Fruit fly (Drosophila melanogaster) whole organism, embryonic: ENCODE data around the gene Doc2.

ENCODE experiments used
- Aef1 ChIP-seq: fragments of 200-800 bp; sonication (Bioruptor generic); IDR thresholded peaks from 3 replicates; pipeline ENCODE4 v1.3.6; 2022; ENCODE audit warnings: missing biosample characterization, missing genetic modification characterization
- Atf-2 ChIP-seq: fragments of 200-800 bp; sonication (Bioruptor generic); optimal IDR thresholded peaks from 2 replicates; lab custom pipeline; 2016; ENCODE audit warnings: missing biosample characterization, missing genetic modification characterization
- Atf3 ChIP-seq: fragments of 200-800 bp; sonication (Bioruptor generic); optimal IDR thresholded peaks from 3 replicates; lab custom pipeline; 2016; ENCODE audit warnings: missing biosample characterization, missing genetic modification characterization
- CG10366 ChIP-seq: fragments of 200-800 bp; sonication (Bioruptor generic); IDR thresholded peaks from 2 replicates; pipeline ENCODE4 v1.3.6; 2022; ENCODE audit warnings: missing biosample characterization, missing genetic modification characterization
- CG11456 ChIP-seq: fragments of 200-800 bp; sonication (Bioruptor generic); IDR thresholded peaks from 3 replicates; pipeline ENCODE4 v1.3.6; 2022; ENCODE audit warnings: missing biosample characterization, missing genetic modification characterization
- CG13287 ChIP-seq: fragments of 200-800 bp; sonication (Bioruptor generic); IDR thresholded peaks from 2 replicates; pipeline ENCODE4 v1.3.6; 2022; ENCODE audit warnings: missing biosample characterization, missing genetic modification characterization; ENCODE audit not compliant: partially characterized antibody
- CG13894 ChIP-seq: fragments of 200-800 bp; sonication (Bioruptor generic); optimal IDR thresholded peaks from 3 replicates; lab custom pipeline; 2018; ENCODE audit warnings: missing biosample characterization, mild to moderate bottlenecking, missing genetic modification characterization, moderate library complexity
- CG15073 ChIP-seq: fragments of 200-800 bp; sonication (Bioruptor generic); optimal IDR thresholded peaks from 2 replicates; lab custom pipeline; 2016; ENCODE audit warnings: missing biosample characterization, missing genetic modification characterization
- CG15269 ChIP-seq: fragments of 200-800 bp; sonication (Bioruptor generic); optimal IDR thresholded peaks from 2 replicates; lab custom pipeline; 2018; ENCODE audit warnings: missing biosample characterization, mild to moderate bottlenecking, missing genetic modification characterization, moderate library complexity
- CG17186 ChIP-seq: fragments of 200-800 bp; sonication (Bioruptor generic); optimal IDR thresholded peaks from 3 replicates; lab custom pipeline; 2017; ENCODE audit warnings: missing biosample characterization, missing genetic modification reagents, missing genetic modification characterization
- CG17385 ChIP-seq: fragments of 200-800 bp; sonication (Bioruptor generic); optimal IDR thresholded peaks from 3 replicates; lab custom pipeline; 2018; ENCODE audit warnings: missing biosample characterization, mild to moderate bottlenecking, missing genetic modification characterization
- CG18262 ChIP-seq: fragments of 200-800 bp; optimal IDR thresholded peaks from 3 replicates; lab custom pipeline; 2019; ENCODE audit warnings: missing biosample characterization, mild to moderate bottlenecking, missing genetic modification characterization, moderate library complexity
- CG1832 ChIP-seq: fragments of 200-800 bp; sonication (Bioruptor generic); optimal IDR thresholded peaks from 2 replicates; lab custom pipeline; 2017; ENCODE audit warnings: missing biosample characterization, mild to moderate bottlenecking, missing genetic modification characterization, inconsistent platforms
- CG2712 ChIP-seq: fragments of 200-800 bp; optimal IDR thresholded peaks from 3 replicates; lab custom pipeline; 2019; ENCODE audit warnings: missing biosample characterization, mild to moderate bottlenecking, missing genetic modification characterization, moderate library complexity
- CG3281 ChIP-seq: fragments of 200-800 bp; sonication (Bioruptor generic); optimal IDR thresholded peaks from 3 replicates; lab custom pipeline; 2017; ENCODE audit warnings: missing biosample characterization, mild to moderate bottlenecking, missing genetic modification characterization
- CG3838 ChIP-seq: fragments of 200-800 bp; sonication (Bioruptor generic); optimal IDR thresholded peaks from 3 replicates; lab custom pipeline; 2016; ENCODE audit warnings: missing biosample characterization, missing genetic modification characterization
- CG9932 ChIP-seq: fragments of 200-800 bp; sonication (Bioruptor generic); IDR thresholded peaks from 2 replicates; pipeline ENCODE4 v1.3.6; 2022; ENCODE audit warnings: missing biosample characterization, missing genetic modification characterization
- Deaf1 ChIP-seq: fragments of 200-800 bp; optimal IDR thresholded peaks from 3 replicates; lab custom pipeline; 2019; ENCODE audit warnings: missing biosample characterization, mild to moderate bottlenecking, missing genetic modification characterization, moderate library complexity
- Dek ChIP-seq: fragments of 200-800 bp; sonication (Bioruptor generic); optimal IDR thresholded peaks from 3 replicates; lab custom pipeline; 2019; ENCODE audit warnings: missing biosample characterization, mild to moderate bottlenecking, missing genetic modification characterization, moderate library complexity
- Dip2 ChIP-seq: fragments of 200-800 bp; sonication (Bioruptor generic); IDR thresholded peaks from 2 replicates; pipeline ENCODE4 v1.3.6; 2022; ENCODE audit warnings: missing biosample characterization, missing genetic modification characterization
- Eip74EF ChIP-seq, 2 experiments: fragments of 200-800 bp in 1 of 2; fragments of >200 bp in 1 of 2; sonication (Bioruptor generic) in 1 of 2; optimal IDR thresholded peaks; 2 replicates each; lab custom pipeline; 2017 to 2019; ENCODE audit warnings: missing biosample characterization in 2 of 2, missing genetic modification characterization in 2 of 2, mild to moderate bottlenecking in 1 of 2, moderate library complexity in 1 of 2
- GATAe ChIP-seq: fragments of 200-800 bp; sonication (Bioruptor generic); conservative IDR thresholded peaks from 2 replicates; pipeline ENCODE4 v1.3.6; 2022; ENCODE audit warnings: missing biosample characterization, missing genetic modification characterization
- H15 ChIP-seq: fragments of 200-800 bp; sonication (Bioruptor generic); IDR thresholded peaks from 3 replicates; pipeline ENCODE4 v1.3.6; 2022; ENCODE audit warnings: missing biosample characterization, missing genetic modification characterization
- MTF-1 ChIP-seq: fragments of 200-800 bp; sonication (Bioruptor generic); optimal IDR thresholded peaks from 2 replicates; lab custom pipeline; 2018; ENCODE audit warnings: missing biosample characterization, mild to moderate bottlenecking, missing genetic modification characterization, borderline replicate concordance
- Mad ChIP-seq: fragments of 200-800 bp; sonication (Bioruptor generic); optimal IDR thresholded peaks from 2 replicates; lab custom pipeline; 2016; ENCODE audit warnings: missing biosample characterization, missing genetic modification characterization
- Med ChIP-seq: fragments of 200-800 bp; sonication (Bioruptor generic); peaks from one replicate; lab custom pipeline; 2016; ENCODE audit warnings: missing biosample characterization, missing genetic modification characterization, mild to moderate bottlenecking, inconsistent platforms, moderate library complexity
- Nf-YB ChIP-seq: fragments of 200-800 bp; sonication (Bioruptor generic); optimal IDR thresholded peaks from 3 replicates; lab custom pipeline; 2019; ENCODE audit warnings: missing biosample characterization, mild to moderate bottlenecking, missing genetic modification characterization, moderate library complexity
- Oaz ChIP-seq: fragments of 200-800 bp; sonication (Bioruptor generic); IDR thresholded peaks from 2 replicates; pipeline ENCODE4 v1.3.6; 2022; ENCODE audit warnings: missing biosample characterization, missing genetic modification characterization
- Oli ChIP-seq: fragments of 200-800 bp; sonication (Bioruptor generic); optimal IDR thresholded peaks from 2 replicates; lab custom pipeline; 2018; ENCODE audit warnings: missing biosample characterization, mild to moderate bottlenecking, missing genetic modification characterization, moderate library complexity
- Optix ChIP-seq: fragments of 200-800 bp; sonication (Bioruptor generic); IDR thresholded peaks from 3 replicates; pipeline ENCODE4 v1.3.6; 2022; ENCODE audit warnings: missing biosample characterization, missing genetic modification characterization
- Six4 ChIP-seq: fragments of 200-800 bp; sonication (Bioruptor generic); optimal IDR thresholded peaks from 2 replicates; lab custom pipeline; 2016; ENCODE audit warnings: missing biosample characterization, missing genetic modification characterization
- Ssrp ChIP-seq: fragments of 200-800 bp; sonication (Bioruptor generic); optimal IDR thresholded peaks from 2 replicates; lab custom pipeline; 2018; ENCODE audit warnings: missing biosample characterization, mild to moderate bottlenecking, missing genetic modification characterization, moderate library complexity
- ash1 ChIP-seq: fragments of 200-800 bp; sonication (Bioruptor generic); optimal IDR thresholded peaks from 2 replicates; lab custom pipeline; 2018; ENCODE audit warnings: missing biosample characterization, mild to moderate bottlenecking, missing genetic modification characterization
- chif ChIP-seq, 2 experiments: fragments of 200-800 bp; sonication (Bioruptor generic); optimal IDR thresholded peaks; 3 replicates each; lab custom pipeline; 2016; ENCODE audit warnings: missing biosample characterization in 2 of 2, missing genetic modification characterization in 2 of 2
- crol ChIP-seq: fragments of 200-800 bp; sonication (Bioruptor generic); IDR thresholded peaks from 2 replicates; pipeline ENCODE4 v1.3.6; 2022; ENCODE audit warnings: missing biosample characterization, missing genetic modification characterization
- crp ChIP-seq, 2 experiments: fragments of 200-800 bp; sonication (Bioruptor generic); optimal IDR thresholded peaks; 2 replicates in 1 of 2; 3 replicates in 1 of 2; lab custom pipeline; 2017; ENCODE audit warnings: missing biosample characterization in 2 of 2, missing genetic modification characterization in 2 of 2, mild to moderate bottlenecking in 1 of 2, moderate library complexity in 1 of 2
- fd64A ChIP-seq: fragments of 200-800 bp; sonication (Bioruptor generic); optimal IDR thresholded peaks from 3 replicates; lab custom pipeline; 2018; ENCODE audit warnings: missing biosample characterization, mild to moderate bottlenecking, missing genetic modification characterization
- gcm2 ChIP-seq: fragments of 200-800 bp; sonication (Bioruptor generic); optimal IDR thresholded peaks from 2 replicates; lab custom pipeline; 2016; ENCODE audit warnings: missing biosample characterization, missing genetic modification characterization
- ham ChIP-seq: fragments of 200-800 bp; sonication (Bioruptor generic); IDR thresholded peaks from 2 replicates; pipeline ENCODE4 v1.3.6; 2022; ENCODE audit warnings: missing biosample characterization, missing genetic modification characterization
- hth ChIP-seq: fragments of >200 bp; optimal IDR thresholded peaks from 2 replicates; lab custom pipeline; 2017; ENCODE audit warnings: inconsistent platforms
- jigr1 ChIP-seq: fragments of 200-800 bp; sonication (Bioruptor generic); IDR thresholded peaks from 3 replicates; pipeline ENCODE4 v1.3.6; 2022; ENCODE audit warnings: missing biosample characterization, missing genetic modification characterization
- luna ChIP-seq: fragments of 200-800 bp; sonication (Bioruptor generic); optimal IDR thresholded peaks from 2 replicates; lab custom pipeline; 2016; ENCODE audit warnings: missing biosample characterization, missing genetic modification characterization
- pho ChIP-seq: fragments of 200-800 bp; sonication (Bioruptor generic); optimal IDR thresholded peaks from 2 replicates; lab custom pipeline; 2016; ENCODE audit warnings: missing biosample characterization, missing genetic modification characterization
- rib ChIP-seq: fragments of 200-800 bp; sonication (Bioruptor generic); IDR thresholded peaks from 2 replicates; pipeline ENCODE4 v1.3.6; 2022; ENCODE audit warnings: missing biosample characterization, missing genetic modification characterization
- sd ChIP-seq: fragments of 200-800 bp; sonication (Bioruptor generic); optimal IDR thresholded peaks from 3 replicates; lab custom pipeline; 2018; ENCODE audit warnings: missing biosample characterization, mild to moderate bottlenecking, missing genetic modification characterization, moderate library complexity
- slbo ChIP-seq: fragments of 200-800 bp; sonication (Bioruptor generic); IDR thresholded peaks from 2 replicates; pipeline ENCODE4 v1.3.6; 2022; ENCODE audit warnings: missing biosample characterization, missing genetic modification characterization
- so ChIP-seq: fragments of 200-800 bp; sonication (Bioruptor generic); IDR thresholded peaks from 3 replicates; pipeline ENCODE4 v1.3.6; 2022; ENCODE audit warnings: missing biosample characterization, missing genetic modification characterization
- twi ChIP-seq: fragments of 200-800 bp; optimal IDR thresholded peaks from 2 replicates; lab custom pipeline; 2019; ENCODE audit warnings: missing biosample characterization, mild to moderate bottlenecking, missing genetic modification characterization, moderate library complexity
- usp ChIP-seq: fragments of >200 bp; optimal IDR thresholded peaks from 2 replicates; lab custom pipeline; 2017; ENCODE audit warnings: missing biosample characterization, missing genetic modification characterization
- wor ChIP-seq: fragments of 200-800 bp; sonication (Bioruptor generic); IDR thresholded peaks from 2 replicates; pipeline ENCODE4 v1.3.6; 2022; ENCODE audit warnings: missing biosample characterization, missing genetic modification characterization
- zfh1 ChIP-seq: fragments of 200-800 bp; sonication (Bioruptor generic); IDR thresholded peaks from 3 replicates; pipeline ENCODE4 v1.3.6; 2022; ENCODE audit warnings: missing biosample characterization, missing genetic modification characterization

The Doc2 gene

DNA sequence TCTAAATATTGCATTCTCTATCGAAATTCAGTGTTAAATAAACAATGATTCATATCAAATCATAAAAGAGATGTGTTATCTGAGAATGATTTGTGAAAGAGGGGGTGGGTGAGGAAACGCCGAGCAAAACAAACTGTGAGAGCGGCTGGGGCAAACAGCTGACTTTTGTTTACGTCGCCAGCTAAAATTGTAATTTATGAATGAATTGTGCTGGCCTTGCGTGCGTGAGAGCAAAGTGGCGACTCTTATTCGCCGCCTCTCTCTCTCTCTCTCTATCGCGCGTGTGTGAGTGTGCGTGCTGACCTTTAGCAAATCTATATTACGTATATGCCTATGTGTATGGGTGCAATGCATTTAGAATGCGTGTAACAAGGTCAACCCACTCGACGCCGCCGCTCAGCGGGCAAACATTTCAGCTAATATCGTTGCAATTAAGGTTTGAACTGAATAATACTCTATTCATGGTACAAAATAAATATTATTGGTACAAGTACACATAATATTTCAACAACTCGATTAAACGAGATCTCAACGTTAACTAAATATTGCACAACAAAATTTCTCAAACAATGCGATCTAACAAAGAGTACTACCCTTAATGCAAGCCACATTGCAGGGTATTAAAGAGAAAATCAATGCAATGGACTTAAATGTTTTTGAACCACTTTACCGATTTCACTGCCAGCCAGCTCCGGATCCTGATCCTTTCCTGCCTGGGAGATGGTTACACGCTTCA, 40.2 kb downstream of the Doc2 start (continued):
- TF ChIP-seq Eip74EF (GFP tag; optimal IDR thresholded peaks at IDR 0.05; lab: Kevin White, UChicago), result peak in 1 of 2 experiments; percentile 41
- TF ChIP-seq CG15269 (tag; lab: Kevin White, UChicago), result no peak
- no peak for TF ChIP-seq so (GFP tag; lab: Robert Waterston, UW)
- TF ChIP-seq ash1 (GFP tag; lab: Kevin White, UChicago), result no peak
- peak; percentile 51 for TF ChIP-seq CG2712 (tag; lab: Kevin White, UChicago)
- no peak for TF ChIP-seq CG17186
- no peak for TF ChIP-seq rib (GFP tag; lab: Robert Waterston, UW)
- TF ChIP-seq fd64A (GFP tag; lab: Kevin White, UChicago), result no peak
- no peak for TF ChIP-seq slbo (GFP tag; lab: Robert Waterston, UW)
- TF ChIP-seq Aef1 (GFP tag; lab: Robert Waterston, UW), result no peak
- TF ChIP-seq Med, result peak; percentile 26
- no peak for TF ChIP-seq jigr1 (GFP tag; lab: Robert Waterston, UW)
- no peak for TF ChIP-seq Dek (tag; lab: Kevin White, UChicago)
- TF ChIP-seq CG3838, result no peak
- TF ChIP-seq GATAe, result no peak
- TF ChIP-seq crol (GFP tag; lab: Robert Waterston, UW), result peak; percentile 89
- peak; percentile 14 for TF ChIP-seq CG18262 (tag; lab: Kevin White, UChicago)
- TF ChIP-seq CG17385 (GFP tag; lab: Kevin White, UChicago), result no peak
- no peak for TF ChIP-seq Optix (GFP tag; lab: Robert Waterston, UW)
- TF ChIP-seq H15 (GFP tag; lab: Robert Waterston, UW), result no peak
- TF ChIP-seq Atf-2 (GFP tag; lab: Kevin White, UChicago), result no peak
- no peak for TF ChIP-seq wor
- TF ChIP-seq CG13287 (GFP tag; lab: Robert Waterston, UW), result peak; percentile 76
- TF ChIP-seq usp (GFP tag; lab: Kevin White, UChicago), result no peak
- no peak for TF ChIP-seq pho (GFP tag; lab: Kevin White, UChicago)
- TF ChIP-seq hth (lab: Kevin White, UChicago), result no peak
- no peak for TF ChIP-seq luna (GFP tag; lab: Kevin White, UChicago)
- no peak for TF ChIP-seq Six4 (GFP tag; lab: Kevin White, UChicago)
- no peak for TF ChIP-seq CG15073
- TF ChIP-seq Ssrp (tag; lab: Kevin White, UChicago), result peak; percentile 1
- no peak for TF ChIP-seq Dip2 (GFP tag; lab: Robert Waterston, UW)
- no peak for TF ChIP-seq zfh1
- no peak for TF ChIP-seq ham (GFP tag; lab: Robert Waterston, UW)
- peak; percentile 17 for TF ChIP-seq Nf-YB (GFP tag; lab: Kevin White, UChicago)
- no peak for TF ChIP-seq CG1832
- no peak for TF ChIP-seq MTF-1
- no peak for TF ChIP-seq CG11456 (GFP tag; lab: Robert Waterston, UW)
- no peak for TF ChIP-seq Atf3 (GFP tag; lab: Kevin White, UChicago)
- TF ChIP-seq CG9932 (GFP tag; lab: Robert Waterston, UW), result no peak
- peak in 1 of 2 experiments; percentile 21 for TF ChIP-seq chif (GFP tag; optimal IDR thresholded peaks at IDR 0.05; lab: Kevin White, UChicago)
- TF ChIP-seq CG3281 (GFP tag; lab: Kevin White, UChicago), result no peak
- TF ChIP-seq twi (tag; lab: Kevin White, UChicago), result no peak
- peak; percentile 3 to 83 for TF ChIP-seq crp (GFP tag; optimal IDR thresholded peaks at IDR 0.05; lab: Kevin White, UChicago)
- no peak for TF ChIP-seq gcm2
- TF ChIP-seq CG13894, result no peak
- TF ChIP-seq Oaz, result no peak
- TF ChIP-seq CG10366 (GFP tag; lab: Robert Waterston, UW), result peak; percentile 36; the same call in 1 of the 2 replicates
- no peak for TF ChIP-seq sd
- peak; percentile 17 for TF ChIP-seq Oli
- no peak for TF ChIP-seq Mad (GFP tag; lab: Kevin White, UChicago)
- no peak for TF ChIP-seq Deaf1 (tag; lab: Kevin White, UChicago)
